Fruit fly (Drosophila melanogaster): ENCODE measurements around the gene fz2.
A peak's percentile ranks its signal among the peaks of the same experiment; 100 is the strongest.

The fz2 gene

DNA sequence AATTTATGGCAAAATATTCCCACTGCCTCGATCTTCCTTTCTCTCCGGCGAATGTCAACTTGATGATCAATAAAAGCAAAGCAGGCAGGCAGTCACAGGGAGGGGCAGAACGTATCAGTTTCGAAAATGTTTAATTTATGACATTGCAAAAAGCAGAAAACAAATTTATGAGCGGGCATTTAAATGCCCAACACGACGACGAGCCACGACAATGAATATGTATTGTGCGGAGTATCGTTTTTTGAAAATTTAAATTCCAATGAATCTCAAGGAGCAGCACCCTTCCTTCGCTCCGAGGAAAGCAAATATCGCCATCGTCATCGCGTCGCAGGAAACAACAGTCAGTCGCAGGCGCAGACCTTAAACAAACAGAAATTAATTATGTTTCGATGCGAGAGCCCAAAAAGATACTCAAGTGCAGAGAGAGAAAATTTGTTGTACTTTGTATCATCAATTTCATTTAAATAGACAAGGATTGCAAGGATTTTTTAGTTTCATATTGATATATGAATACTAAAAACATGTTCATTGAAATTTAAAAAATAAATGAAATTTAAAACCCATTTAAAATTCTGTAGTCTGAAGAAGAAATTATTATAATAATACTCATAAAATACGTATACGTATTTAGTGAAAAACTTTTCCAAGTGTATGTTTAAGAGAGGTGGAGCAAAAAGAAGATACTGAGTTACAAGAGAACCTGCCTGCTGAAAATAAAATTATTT lies 72.4 kb downstream of the fz2 start (continued):
- TF ChIP-seq CG15696 (tag; optimal IDR thresholded peaks at IDR 0.05): peak; percentile 90
- TF ChIP-seq lola (GFP tag; optimal IDR thresholded peaks at IDR 0.05): peak in 1 of 3 experiments; percentile 85
- TF ChIP-seq Ets65A (GFP tag): no peak
- TF ChIP-seq Deaf1 (tag; optimal IDR thresholded peaks at IDR 0.05): peak; percentile 45
- TF ChIP-seq CG11504 (tag; optimal IDR thresholded peaks at IDR 0.05): peak; percentile 68
- peak; percentile 80 for TF ChIP-seq nmo (GFP tag; optimal IDR thresholded peaks at IDR 0.05)
- TF ChIP-seq CG17612 (GFP tag; IDR thresholded peaks at IDR 0.05): no peak
- TF ChIP-seq Xbp1 (GFP tag; optimal IDR thresholded peaks at IDR 0.05): peak; percentile 36
- TF ChIP-seq CG8478 (optimal IDR thresholded peaks at IDR 0.05): no peak
- no peak for TF ChIP-seq her (GFP tag; optimal IDR thresholded peaks at IDR 0.05)
- peak; percentile 44 for TF ChIP-seq CG1602 (GFP tag; optimal IDR thresholded peaks at IDR 0.05)
- no peak for TF ChIP-seq rib (GFP tag; IDR thresholded peaks at IDR 0.05)
- TF ChIP-seq zen (tag; optimal IDR thresholded peaks at IDR 0.05): peak; percentile 60
- peak; percentile 88 for TF ChIP-seq dmrt11E (tag; optimal IDR thresholded peaks at IDR 0.05)
- TF ChIP-seq CG13424 (tag; optimal IDR thresholded peaks at IDR 0.05): peak; percentile 67
- no peak for TF ChIP-seq hb (GFP tag; IDR thresholded peaks at IDR 0.05; ENCODE audit: partially characterized antibody)
- TF ChIP-seq Atf3 (GFP tag; optimal IDR thresholded peaks at IDR 0.05): no peak
- TF ChIP-seq CG2712 (tag; optimal IDR thresholded peaks at IDR 0.05): peak; percentile 94
- no peak for TF ChIP-seq da (GFP tag; optimal IDR thresholded peaks at IDR 0.05)
- TF ChIP-seq pros (GFP tag; optimal IDR thresholded peaks at IDR 0.05): peak; percentile 29
- TF ChIP-seq CG9609 (GFP tag; optimal IDR thresholded peaks at IDR 0.05): no peak
- TF ChIP-seq Bdp1 (GFP tag; optimal IDR thresholded peaks at IDR 0.05): no peak
- no peak for TF ChIP-seq tna (GFP tag; IDR thresholded peaks at IDR 0.05; ENCODE audit: partially characterized antibody)
- peak; percentile 75 for TF ChIP-seq CG15601 (tag; optimal IDR thresholded peaks at IDR 0.05)
- TF ChIP-seq nerfin-1 (tag; optimal IDR thresholded peaks at IDR 0.05): peak; percentile 65
- no peak for TF ChIP-seq Tbp (GFP tag; optimal IDR thresholded peaks at IDR 0.05)
- no peak for TF ChIP-seq sob (GFP tag; IDR thresholded peaks at IDR 0.05)
- no peak for TF ChIP-seq seq (GFP tag; IDR thresholded peaks at IDR 0.05)
- peak; percentile 10 for TF ChIP-seq ind (GFP tag; optimal IDR thresholded peaks at IDR 0.05)
- peak; percentile 60 for TF ChIP-seq twi (tag; optimal IDR thresholded peaks at IDR 0.05)
- no peak for TF ChIP-seq ftz-f1 (GFP tag; optimal IDR thresholded peaks at IDR 0.05)
- peak; percentile 37 for TF ChIP-seq Six4 (GFP tag; optimal IDR thresholded peaks at IDR 0.05)
- peak; percentile 82 for TF ChIP-seq phol (tag; optimal IDR thresholded peaks at IDR 0.05)
- peak; percentile 37; the same call in 1 of the 2 replicates for TF ChIP-seq Awh (GFP tag; IDR thresholded peaks at IDR 0.05)
- no peak for TF ChIP-seq D (optimal IDR thresholded peaks at IDR 0.05)
- peak; percentile 63 for TF ChIP-seq D (GFP tag; optimal IDR thresholded peaks at IDR 0.05)
- peak; percentile 0 for TF ChIP-seq CG2116 (GFP tag; optimal IDR thresholded peaks at IDR 0.05)
- peak; percentile 5 for TF ChIP-seq CG18619 (GFP tag; optimal IDR thresholded peaks at IDR 0.05)
- peak in 1 of 3 experiments; percentile 31 for TF ChIP-seq Stat92E (GFP tag; optimal IDR thresholded peaks at IDR 0.05)
- peak; percentile 71; the same call in 2 of the 3 replicates for TF ChIP-seq CG11695 (GFP tag; IDR thresholded peaks at IDR 0.05)
- peak; percentile 88 for TF ChIP-seq CG17361 (GFP tag; IDR thresholded peaks at IDR 0.05)
- TF ChIP-seq CG7556 (GFP tag; optimal IDR thresholded peaks at IDR 0.05): peak; percentile 76
- TF ChIP-seq dysf (GFP tag; IDR thresholded peaks at IDR 0.05): peak; percentile 41; the same call in 2 of the 3 replicates
- peak; percentile 17; the same call in 1 of the 2 replicates for TF ChIP-seq CG6689 (GFP tag; IDR thresholded peaks at IDR 0.05)
- TF ChIP-seq Blimp-1 (GFP tag; optimal IDR thresholded peaks at IDR 0.05): peak; percentile 80
- no peak for TF ChIP-seq gsb (GFP tag; IDR thresholded peaks at IDR 0.05)
- TF ChIP-seq cato (GFP tag; optimal IDR thresholded peaks at IDR 0.05; ENCODE audit: borderline replicate concordance): no peak
- TF ChIP-seq grau (tag; optimal IDR thresholded peaks at IDR 0.05): peak; percentile 78
- TF ChIP-seq en (GFP tag; optimal IDR thresholded peaks at IDR 0.05): no peak
- peak; percentile 78 for TF ChIP-seq CG2678 (tag; optimal IDR thresholded peaks at IDR 0.05)
